Fruit fly (Drosophila melanogaster) whole organism, embryonic: ENCODE results near the gene Nsf2.

Experiments
- Abd-B ChIP-seq: fragments of 200-800 bp; sonication (Bioruptor generic); optimal IDR thresholded peaks from 2 replicates; lab custom pipeline; 2018; ENCODE audit warnings: missing biosample characterization, mild to moderate bottlenecking, missing genetic modification characterization, moderate library complexity
- CG11560 ChIP-seq: fragments of 200-800 bp; sonication (Bioruptor generic); IDR thresholded peaks from 3 replicates; pipeline ENCODE4 v1.3.6; 2022; ENCODE audit warnings: missing biosample characterization, missing genetic modification characterization
- CG11723 ChIP-seq: fragments of 200-800 bp; sonication (Bioruptor generic); optimal IDR thresholded peaks from 2 replicates; lab custom pipeline; 2017; ENCODE audit warnings: missing biosample characterization, mild to moderate bottlenecking, missing genetic modification characterization
- CG12104 ChIP-seq: fragments of 200-800 bp; sonication (Bioruptor generic); optimal IDR thresholded peaks from 3 replicates; lab custom pipeline; 2016; ENCODE audit warnings: missing biosample characterization, missing genetic modification characterization
- CG12299 ChIP-seq: fragments of 200-800 bp; sonication (Bioruptor generic); optimal IDR thresholded peaks from 2 replicates; lab custom pipeline; 2018; ENCODE audit warnings: missing biosample characterization, mild to moderate bottlenecking, missing genetic modification characterization
- CG13775 ChIP-seq: fragments of 200-800 bp; sonication (Bioruptor generic); optimal IDR thresholded peaks from 3 replicates; lab custom pipeline; 2017; ENCODE audit warnings: missing biosample characterization, mild to moderate bottlenecking, missing genetic modification characterization
- CG14050 ChIP-seq: fragments of 200-800 bp; sonication (Bioruptor generic); IDR thresholded peaks from 3 replicates; pipeline ENCODE4 v1.3.6; 2022; ENCODE audit warnings: missing biosample characterization, missing genetic modification characterization
- CG17359 ChIP-seq: fragments of 200-800 bp; sonication (Bioruptor generic); optimal IDR thresholded peaks from 3 replicates; lab custom pipeline; 2018; ENCODE audit warnings: missing biosample characterization, mild to moderate bottlenecking, missing genetic modification characterization, moderate library complexity
- CG30403 ChIP-seq: fragments of 200-800 bp; sonication (Bioruptor generic); optimal IDR thresholded peaks from 3 replicates; lab custom pipeline; 2016; ENCODE audit warnings: missing biosample characterization, missing genetic modification characterization
- CG3163 ChIP-seq: fragments of 200-800 bp; sonication (Bioruptor generic); optimal IDR thresholded peaks from 3 replicates; lab custom pipeline; 2016; ENCODE audit warnings: missing biosample characterization, missing genetic modification characterization
- CG33557 ChIP-seq: fragments of 200-800 bp; sonication (Bioruptor generic); optimal IDR thresholded peaks from 2 replicates; lab custom pipeline; 2019; ENCODE audit warnings: missing biosample characterization, mild to moderate bottlenecking, missing genetic modification characterization, moderate library complexity
- CG34422 ChIP-seq: fragments of 200-800 bp; sonication (Bioruptor generic); IDR thresholded peaks from 3 replicates; pipeline ENCODE4 v1.3.6; 2022; ENCODE audit warnings: missing biosample characterization, missing genetic modification characterization
- CG4707 ChIP-seq: fragments of 200-800 bp; sonication (Bioruptor generic); optimal IDR thresholded peaks from 2 replicates; lab custom pipeline; 2018; ENCODE audit warnings: missing biosample characterization, mild to moderate bottlenecking, missing genetic modification characterization, moderate library complexity
- CG6765 ChIP-seq: fragments of 200-800 bp; sonication (Bioruptor generic); optimal IDR thresholded peaks from 3 replicates; lab custom pipeline; 2017; ENCODE audit warnings: missing biosample characterization, mild to moderate bottlenecking, missing genetic modification characterization
- CG9876 ChIP-seq: fragments of 200-800 bp; sonication (Bioruptor generic); optimal IDR thresholded peaks from 2 replicates; lab custom pipeline; 2016; ENCODE audit warnings: missing biosample characterization, missing genetic modification characterization
- CoRest ChIP-seq: fragments of 200-800 bp; sonication (Bioruptor generic); optimal IDR thresholded peaks from 3 replicates; lab custom pipeline; 2018; ENCODE audit warnings: missing biosample characterization, mild to moderate bottlenecking, missing genetic modification characterization, moderate library complexity
- Eip74EF ChIP-seq, 2 experiments: fragments of 200-800 bp in 1 of 2; fragments of >200 bp in 1 of 2; sonication (Bioruptor generic) in 1 of 2; optimal IDR thresholded peaks; 2 replicates each; lab custom pipeline; 2017 to 2019; ENCODE audit warnings: missing biosample characterization in 2 of 2, missing genetic modification characterization in 2 of 2, mild to moderate bottlenecking in 1 of 2, moderate library complexity in 1 of 2
- Fer2 ChIP-seq: fragments of 200-800 bp; sonication (Bioruptor generic); optimal IDR thresholded peaks from 2 replicates; lab custom pipeline; 2018; ENCODE audit warnings: missing biosample characterization, mild to moderate bottlenecking, missing genetic modification characterization, moderate library complexity
- Fer3 ChIP-seq: fragments of 200-800 bp; sonication (Bioruptor generic); optimal IDR thresholded peaks from 2 replicates; lab custom pipeline; 2018; ENCODE audit warnings: missing biosample characterization, mild to moderate bottlenecking, missing genetic modification characterization, moderate library complexity
- HLH3B ChIP-seq: fragments of 200-800 bp; sonication (Bioruptor generic); IDR thresholded peaks from 2 replicates; pipeline ENCODE4 v1.3.6; 2022; ENCODE audit warnings: missing biosample characterization, missing genetic modification characterization
- Lim3 ChIP-seq: fragments of 200-800 bp; sonication (Bioruptor generic); IDR thresholded peaks from 2 replicates; pipeline ENCODE4 v1.3.6; 2022; ENCODE audit warnings: missing biosample characterization, missing genetic modification characterization
- MBD-R2 ChIP-seq: fragments of 200-800 bp; sonication (Bioruptor generic); IDR thresholded peaks from 2 replicates; pipeline ENCODE4 v1.3.6; 2022; ENCODE audit warnings: missing biosample characterization, missing genetic modification characterization
- Mrtf ChIP-seq: fragments of 200-800 bp; sonication (Bioruptor generic); IDR thresholded peaks from 3 replicates; pipeline ENCODE4 v1.3.6; 2022; ENCODE audit warnings: missing biosample characterization, missing genetic modification characterization
- NfI ChIP-seq: fragments of 200-800 bp; sonication (Bioruptor generic); optimal IDR thresholded peaks from 3 replicates; lab custom pipeline; 2018; ENCODE audit warnings: missing biosample characterization, mild to moderate bottlenecking, missing genetic modification characterization, moderate library complexity
- Opbp ChIP-seq: fragments of 200-800 bp; sonication (Bioruptor generic); IDR thresholded peaks from 3 replicates; pipeline ENCODE4 v1.3.6; 2022; ENCODE audit warnings: missing biosample characterization, missing genetic modification characterization; ENCODE audit not compliant: partially characterized antibody
- Sin3A ChIP-seq: fragments of >200 bp; optimal IDR thresholded peaks from 2 replicates; lab custom pipeline; 2018
- Usf ChIP-seq: fragments of 200-800 bp; sonication (Bioruptor generic); optimal IDR thresholded peaks from 2 replicates; lab custom pipeline; 2017; ENCODE audit warnings: missing genotype, missing biosample characterization, missing genetic modification characterization
- abd-A ChIP-seq: fragments of 200-800 bp; sonication (Bioruptor generic); optimal IDR thresholded peaks from 3 replicates; lab custom pipeline; 2019; ENCODE audit warnings: missing biosample characterization, mild to moderate bottlenecking, missing genetic modification characterization, moderate library complexity
- amos ChIP-seq: fragments of 200-800 bp; sonication (Bioruptor generic); IDR thresholded peaks from 2 replicates; pipeline ENCODE4 v1.3.6; 2022; ENCODE audit warnings: missing biosample characterization, missing genetic modification characterization; ENCODE audit not compliant: partially characterized antibody
- caup ChIP-seq: fragments of 200-800 bp; sonication (Bioruptor generic); optimal IDR thresholded peaks from 3 replicates; lab custom pipeline; 2017; ENCODE audit warnings: missing biosample characterization, mild to moderate bottlenecking, missing genetic modification characterization, moderate library complexity; ENCODE audit not compliant: severe bottlenecking
- cg ChIP-seq: fragments of 200-800 bp; sonication (Bioruptor generic); optimal IDR thresholded peaks from 3 replicates; lab custom pipeline; 2019; ENCODE audit warnings: missing biosample characterization, mild to moderate bottlenecking, missing genetic modification characterization, moderate library complexity
- chm ChIP-seq: fragments of 200-800 bp; sonication (Bioruptor generic); IDR thresholded peaks from 2 replicates; pipeline ENCODE4 v1.3.6; 2022; ENCODE audit warnings: missing biosample characterization, missing genetic modification characterization
- ftz-f1 ChIP-seq: fragments of 200-800 bp; sonication (Bioruptor generic); optimal IDR thresholded peaks from 2 replicates; lab custom pipeline; 2016; ENCODE audit warnings: missing biosample characterization, missing genetic modification characterization
- kay ChIP-seq: fragments of 200-800 bp; sonication (Bioruptor generic); optimal IDR thresholded peaks from 2 replicates; lab custom pipeline; 2016; ENCODE audit warnings: missing biosample characterization, missing genetic modification characterization
- ken ChIP-seq: fragments of 200-800 bp; sonication (Bioruptor generic); IDR thresholded peaks from 3 replicates; pipeline ENCODE4 v1.3.6; 2022; ENCODE audit warnings: missing biosample characterization, missing genetic modification characterization
- kni ChIP-seq: fragments of 200-800 bp; sonication (Bioruptor generic); optimal IDR thresholded peaks from 3 replicates; lab custom pipeline; 2017; ENCODE audit warnings: mild to moderate bottlenecking, missing biosample characterization, missing genetic modification reagents, missing genetic modification characterization
- lbe ChIP-seq: fragments of 200-800 bp; sonication (Bioruptor generic); optimal IDR thresholded peaks from 2 replicates; lab custom pipeline; 2016; ENCODE audit warnings: missing biosample characterization, mild to moderate bottlenecking, missing genetic modification characterization
- nau ChIP-seq: fragments of 200-800 bp; sonication (Bioruptor generic); optimal IDR thresholded peaks from 3 replicates; lab custom pipeline; 2017; ENCODE audit warnings: missing biosample characterization, mild to moderate bottlenecking, missing genetic modification characterization, missing genetic modification reagents
- peb ChIP-seq: fragments of 200-800 bp; sonication (Bioruptor generic); IDR thresholded peaks from 2 replicates; pipeline ENCODE4 v1.3.6; 2022; ENCODE audit warnings: missing biosample characterization, missing genetic modification characterization
- prd ChIP-seq, 3 experiments: fragments of >200 bp in 2 of 3; fragments of 200-800 bp in 1 of 3; sonication (Bioruptor generic) in 1 of 3; optimal IDR thresholded peaks in 2 of 3; IDR thresholded peaks in 1 of 3; 2 replicates in 2 of 3; 3 replicates in 1 of 3; pipeline versions ENCODE4 v1.3.6 to Lab custom; 2017 to 2022; ENCODE audit warnings: missing biosample characterization in 1 of 3, missing genetic modification characterization in 1 of 3
- pros ChIP-seq: fragments of 200-800 bp; sonication (Bioruptor generic); optimal IDR thresholded peaks from 3 replicates; lab custom pipeline; 2019; ENCODE audit warnings: missing biosample characterization, mild to moderate bottlenecking, missing genetic modification characterization, moderate library complexity
- ranshi ChIP-seq: fragments of 200-800 bp; sonication (Bioruptor generic); IDR thresholded peaks from 2 replicates; pipeline ENCODE4 v1.3.6; 2022; ENCODE audit warnings: missing biosample characterization, missing genetic modification characterization
- repo ChIP-seq: fragments of 200-800 bp; sonication (Bioruptor generic); optimal IDR thresholded peaks from 2 replicates; lab custom pipeline; 2016; ENCODE audit warnings: missing biosample characterization, missing genetic modification characterization
- schlank ChIP-seq: fragments of 200-800 bp; sonication (Bioruptor generic); optimal IDR thresholded peaks from 2 replicates; lab custom pipeline; 2018; ENCODE audit warnings: missing biosample characterization, mild to moderate bottlenecking, missing genetic modification characterization
- sd ChIP-seq: fragments of 200-800 bp; sonication (Bioruptor generic); optimal IDR thresholded peaks from 3 replicates; lab custom pipeline; 2018; ENCODE audit warnings: missing biosample characterization, mild to moderate bottlenecking, missing genetic modification characterization, moderate library complexity
- stwl ChIP-seq: fragments of 200-800 bp; sonication (Bioruptor generic); optimal IDR thresholded peaks from 3 replicates; lab custom pipeline; 2018; ENCODE audit warnings: missing biosample characterization, mild to moderate bottlenecking, missing genetic modification characterization, moderate library complexity
- tll ChIP-seq, 2 experiments: fragments of 200-800 bp in 1 of 2; fragments of >200 bp in 1 of 2; sonication (Bioruptor generic) in 1 of 2; optimal IDR thresholded peaks; 2 replicates each; lab custom pipeline; 2017 to 2019; ENCODE audit warnings: missing biosample characterization in 2 of 2, missing genetic modification characterization in 2 of 2, mild to moderate bottlenecking in 1 of 2, moderate library complexity in 1 of 2
- zfh2 ChIP-seq: fragments of 200-800 bp; sonication (Bioruptor generic); optimal IDR thresholded peaks from 2 replicates; lab custom pipeline; 2016; ENCODE audit warnings: missing biosample characterization, missing genetic modification characterization

Gene Nsf2

dm6 chr3R:13817480-13818305 is 20.1 kb downstream of the Nsf2 start (continued):
- no peak for TF ChIP-seq Opbp (GFP tag; lab: Robert Waterston, UW)
- TF ChIP-seq cg (GFP tag; lab: Kevin White, UChicago): no peak
- TF ChIP-seq repo: no peak
- no peak for TF ChIP-seq CG3163 (GFP tag; lab: Kevin White, UChicago)
- TF ChIP-seq Usf: peak; percentile 7
- no peak for TF ChIP-seq prd (optimal IDR thresholded peaks at IDR 0.05; lab: Kevin White, UChicago)
- TF ChIP-seq prd (GFP tag; IDR thresholded peaks at IDR 0.05; lab: Robert Waterston, UW): peak; percentile 65; the same call in 2 of the 3 replicates
- TF ChIP-seq CG17359: peak; percentile 71
- peak; percentile 61 for TF ChIP-seq HLH3B (GFP tag; lab: Robert Waterston, UW)
- TF ChIP-seq Fer2 (tag; lab: Kevin White, UChicago): no peak
- TF ChIP-seq CG30403 (GFP tag; lab: Kevin White, UChicago): peak; percentile 76
- TF ChIP-seq lbe (GFP tag; lab: Kevin White, UChicago): no peak
- TF ChIP-seq ranshi: peak; percentile 57; the same call in 1 of the 2 replicates
- TF ChIP-seq NfI: peak; percentile 50
- no peak for TF ChIP-seq CG11560 (tag; lab: Robert Waterston, UW)
- TF ChIP-seq Abd-B: peak; percentile 53
- TF ChIP-seq ken: peak; percentile 62; the same call in 2 of the 3 replicates
- TF ChIP-seq CoRest: peak; percentile 81
- TF ChIP-seq CG11723 (GFP tag; lab: Kevin White, UChicago): peak; percentile 56
- TF ChIP-seq kay (GFP tag; lab: Kevin White, UChicago): peak; percentile 50
- TF ChIP-seq peb: peak; percentile 41; the same call in 1 of the 2 replicates
- TF ChIP-seq amos (GFP tag; lab: Robert Waterston, UW): no peak
- no peak for TF ChIP-seq CG12104 (GFP tag; lab: Kevin White, UChicago)
- TF ChIP-seq CG9876 (GFP tag; lab: Kevin White, UChicago): no peak
- TF ChIP-seq, all 482 proteins: peak for 221

dm6 chr3R:13816375-13816711 is 21.4 kb downstream of the Nsf2 start:
- TF ChIP-seq Abd-B (no peak), CG4707 (GFP tag; lab: Kevin White, UChicago) (no peak), cg (GFP tag; lab: Kevin White, UChicago) (peak; percentile 84), CG6765 (no peak), Eip74EF (GFP tag; optimal IDR thresholded peaks at IDR 0.05; lab: Kevin White, UChicago) (no peak), Fer3 (no peak), MBD-R2 (GFP tag; lab: Robert Waterston, UW) (no peak), CG30403 (GFP tag; lab: Kevin White, UChicago) (no peak), Mrtf (GFP tag; lab: Robert Waterston, UW) (no peak), nau (no peak), CG14050 (GFP tag; lab: Robert Waterston, UW) (no peak), CG13775 (GFP tag; lab: Kevin White, UChicago) (no peak), Sin3A (lab: Kevin White, UChicago) (no peak), stwl (no peak), CG34422 (GFP tag; lab: Robert Waterston, UW) (no peak), sd (tag; lab: Kevin White, UChicago) (no peak), CG33557 (no peak), Lim3 (GFP tag; lab: Robert Waterston, UW) (no peak), pros (GFP tag; lab: Kevin White, UChicago) (peak; percentile 66), caup (GFP tag; lab: Kevin White, UChicago) (no peak), abd-A (tag; lab: Kevin White, UChicago) (peak; percentile 24), CG12299 (tag; lab: Kevin White, UChicago) (no peak), ftz-f1 (no peak), schlank (tag; lab: Kevin White, UChicago) (no peak), zfh2 (no peak), kni (GFP tag; lab: Kevin White, UChicago) (peak; percentile 64), tll (GFP tag; optimal IDR thresholded peaks at IDR 0.05; lab: Kevin White, UChicago) (no peak), chm (GFP tag; lab: Robert Waterston, UW) (no peak)
